Fruit fly (Drosophila melanogaster): Measurements from ENCODE around the gene gig.

DNA sequence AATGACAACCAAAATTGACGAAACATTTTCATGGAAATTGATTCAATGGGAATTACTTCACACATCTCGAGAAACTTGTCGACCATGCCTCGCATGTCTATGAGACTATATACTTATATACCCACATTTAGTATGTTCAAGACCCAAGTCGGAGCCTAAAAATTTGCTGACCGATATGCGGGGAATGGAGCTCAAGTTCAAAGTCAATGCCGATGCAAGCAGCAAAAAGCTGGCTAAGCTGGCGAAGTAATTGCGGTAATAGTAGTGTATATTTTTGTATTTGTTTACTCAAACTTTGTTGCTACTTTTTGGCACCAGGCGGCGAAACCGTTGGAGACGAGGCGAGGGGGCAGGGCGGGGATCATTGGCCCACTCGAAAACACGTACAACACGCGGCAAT lies 5.9 kb upstream of the gig start:
- no peak for TF ChIP-seq CG6854 (GFP tag; optimal IDR thresholded peaks at IDR 0.05)
- no peak for TF ChIP-seq Sox102F (GFP tag; optimal IDR thresholded peaks at IDR 0.05)
- no peak for TF ChIP-seq CG11294 (GFP tag; IDR thresholded peaks at IDR 0.05)
- TF ChIP-seq Blimp-1 (GFP tag; optimal IDR thresholded peaks at IDR 0.05): no peak
- no peak for TF ChIP-seq dsx (GFP tag; optimal IDR thresholded peaks at IDR 0.05; ENCODE audit: poor library complexity, severe bottlenecking)
- TF ChIP-seq CG1621 (tag; optimal IDR thresholded peaks at IDR 0.05): no peak
- TF ChIP-seq fkh (GFP tag; optimal IDR thresholded peaks at IDR 0.05): peak; percentile 1
- TF ChIP-seq CG8632 (GFP tag; optimal IDR thresholded peaks at IDR 0.05): no peak
- TF ChIP-seq CG16779 (tag; optimal IDR thresholded peaks at IDR 0.05): no peak
- no peak for TF ChIP-seq vri (GFP tag; optimal IDR thresholded peaks at IDR 0.05)
- TF ChIP-seq spab (GFP tag; optimal IDR thresholded peaks at IDR 0.05): no peak
- TF ChIP-seq CG34406 (GFP tag; optimal IDR thresholded peaks at IDR 0.05): no peak
